Worm (Caenorhabditis elegans): ENCODE measurements around the gene cpar-1.

cpar-1 gene

DNA sequence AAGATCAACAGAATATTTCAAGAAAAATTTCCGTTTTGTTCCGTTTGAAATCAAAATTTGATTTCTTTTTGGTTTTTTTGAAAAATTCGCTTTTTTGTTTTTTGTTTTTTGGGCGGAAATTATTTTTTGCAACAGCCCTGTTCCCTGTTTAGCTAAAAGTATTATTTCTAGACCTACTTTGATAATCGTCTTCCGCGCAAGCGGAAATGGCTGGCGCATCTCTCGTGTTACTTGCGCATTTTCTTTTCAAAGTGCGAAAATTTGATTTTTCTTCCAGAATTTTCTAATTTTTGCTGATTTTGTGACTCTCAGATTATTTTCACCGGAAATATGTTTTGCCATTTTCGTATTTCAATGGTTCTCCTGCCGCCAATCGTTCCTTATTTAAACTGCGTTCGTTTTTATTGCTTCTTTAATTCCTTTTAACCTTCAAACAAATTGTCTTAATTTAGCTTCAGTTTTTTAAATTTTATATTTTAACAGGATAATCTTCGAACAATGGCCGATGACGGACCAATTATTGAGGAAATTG lies at the start of gene cpar-1:
TSS of gene cpar-1 (plus strand) at position 482 of the 532 bp plus-strand sequence.
- TF ChIP-seq ces-1 (GFP tag; optimal IDR thresholded peaks at IDR 0.05) (no peak), fos-1 (tag; optimal IDR thresholded peaks at IDR 0.05) (no peak), D1046.2 (GFP tag; IDR thresholded peaks at IDR 0.05) (no peak), mxl-3 (GFP tag; optimal IDR thresholded peaks at IDR 0.05) (no peak), pqm-1 (tag; optimal IDR thresholded peaks at IDR 0.05) (no peak), nhr-25 (tag; optimal IDR thresholded peaks at IDR 0.05; ENCODE audit: borderline replicate concordance, insufficient read depth) (no peak), F49E8.2 (tag; optimal IDR thresholded peaks at IDR 0.05; ENCODE audit: borderline replicate concordance) (peak; percentile 55), unc-39 (tag; optimal IDR thresholded peaks at IDR 0.05) (no peak), unc-130 (GFP tag; optimal IDR thresholded peaks at IDR 0.05) (peak; percentile 9)

DNA sequence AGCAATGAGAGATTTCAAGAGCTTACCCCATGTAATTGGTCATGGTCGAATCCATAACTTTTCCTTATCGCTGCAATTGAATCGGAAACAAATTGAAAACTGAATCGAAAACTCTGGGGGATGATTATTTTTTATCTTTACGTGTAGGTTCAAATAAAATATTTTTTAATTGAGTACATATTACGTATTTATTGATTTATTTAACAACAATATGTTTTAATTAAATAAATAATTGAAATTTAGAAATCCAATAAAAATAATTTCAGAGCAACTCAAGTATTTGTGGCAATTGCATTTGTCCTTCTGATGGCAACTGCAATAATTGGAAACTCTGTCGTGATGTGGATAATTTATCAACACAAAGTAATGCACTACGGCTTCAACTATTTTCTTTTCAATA lies 48.3 kb upstream of the cpar-1 start, which contains the start of gene C38C10.3:
TSS of gene C38C10.3 (minus strand) at position 101 of the 400 bp plus-strand sequence.
- TF ChIP-seq nhr-25 (tag; optimal IDR thresholded peaks at IDR 0.05; ENCODE audit: borderline replicate concordance, insufficient read depth), result no peak
- TF ChIP-seq pqm-1 (tag; optimal IDR thresholded peaks at IDR 0.05), result no peak
- no peak for TF ChIP-seq lin-38 (GFP tag; IDR thresholded peaks at IDR 0.05)
- TF ChIP-seq zip-11 (GFP tag; IDR thresholded peaks at IDR 0.05), result no peak
- TF ChIP-seq mdt-29 (GFP tag; IDR thresholded peaks at IDR 0.05), result no peak
- no peak for TF ChIP-seq ceh-20 (GFP tag; IDR thresholded peaks at IDR 0.05)
- no peak for TF ChIP-seq daf-16 (GFP tag; optimal IDR thresholded peaks at IDR 0.05)
- TF ChIP-seq daf-16 (tag; optimal IDR thresholded peaks at IDR 0.05), result no peak
- no peak for TF ChIP-seq ceh-44 (GFP tag; IDR thresholded peaks at IDR 0.05)
- no peak for TF ChIP-seq skn-1 (tag; optimal IDR thresholded peaks at IDR 0.05)
- TF ChIP-seq F37D6.2 (tag; optimal IDR thresholded peaks at IDR 0.05), result no peak
- TF ChIP-seq lsy-2 (tag; optimal IDR thresholded peaks at IDR 0.05), result no peak
- no peak for TF ChIP-seq nhr-76 (tag; optimal IDR thresholded peaks at IDR 0.05)
- TF ChIP-seq ztf-7 (tag; optimal IDR thresholded peaks at IDR 0.05), result no peak
- no peak for TF ChIP-seq daf-8 (GFP tag; IDR thresholded peaks at IDR 0.05)
- TF ChIP-seq cey-2 (tag; optimal IDR thresholded peaks at IDR 0.05; ENCODE audit: borderline replicate concordance, insufficient read depth), result no peak
- no peak for TF ChIP-seq tag-97 (GFP tag; IDR thresholded peaks at IDR 0.05)
- no peak for TF ChIP-seq ceh-28 (tag; optimal IDR thresholded peaks at IDR 0.05)
- no peak for TF ChIP-seq D1046.2 (GFP tag; IDR thresholded peaks at IDR 0.05)
- no peak for TF ChIP-seq ceh-32 (tag; optimal IDR thresholded peaks at IDR 0.05; ENCODE audit: poor library complexity)

DNA sequence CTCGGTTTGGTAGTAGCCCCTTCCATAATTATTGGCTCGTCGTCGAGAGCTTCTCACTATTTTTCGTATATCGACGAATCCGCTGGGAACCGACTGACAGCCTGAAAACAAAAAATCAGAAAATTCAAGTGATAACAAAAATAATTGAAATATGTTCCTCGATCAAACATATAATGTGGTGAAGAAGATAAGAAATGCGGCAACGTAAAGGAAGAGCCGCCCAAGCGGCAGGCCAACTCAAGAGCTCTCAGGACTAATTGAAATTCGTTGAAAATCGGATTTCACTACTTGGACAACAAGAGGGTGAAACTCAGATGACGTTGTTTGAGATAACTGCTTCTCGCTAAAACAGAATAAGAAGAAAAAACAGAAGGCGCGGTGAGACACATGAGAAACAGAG lies 43.9 kb upstream of the cpar-1 start, which contains the start of gene slc-17.2:
TSS of gene slc-17.2 (minus strand) at position 101 of the 400 bp plus-strand sequence.
- TF ChIP-seq Y75B8A.6 (GFP tag; IDR thresholded peaks at IDR 0.05), result no peak
- no peak for TF ChIP-seq dve-1 (tag; optimal IDR thresholded peaks at IDR 0.05; ENCODE audit: insufficient read depth)
- no peak for TF ChIP-seq ZK546.5 (tag; optimal IDR thresholded peaks at IDR 0.05)
- no peak for TF ChIP-seq fkh-10 (GFP tag; optimal IDR thresholded peaks at IDR 0.05)
- no peak for TF ChIP-seq unc-130 (GFP tag; optimal IDR thresholded peaks at IDR 0.05)
- TF ChIP-seq dmd-6 (GFP tag; IDR thresholded peaks at IDR 0.05), result no peak
- TF ChIP-seq nhr-42 (GFP tag; IDR thresholded peaks at IDR 0.05), result no peak

DNA sequence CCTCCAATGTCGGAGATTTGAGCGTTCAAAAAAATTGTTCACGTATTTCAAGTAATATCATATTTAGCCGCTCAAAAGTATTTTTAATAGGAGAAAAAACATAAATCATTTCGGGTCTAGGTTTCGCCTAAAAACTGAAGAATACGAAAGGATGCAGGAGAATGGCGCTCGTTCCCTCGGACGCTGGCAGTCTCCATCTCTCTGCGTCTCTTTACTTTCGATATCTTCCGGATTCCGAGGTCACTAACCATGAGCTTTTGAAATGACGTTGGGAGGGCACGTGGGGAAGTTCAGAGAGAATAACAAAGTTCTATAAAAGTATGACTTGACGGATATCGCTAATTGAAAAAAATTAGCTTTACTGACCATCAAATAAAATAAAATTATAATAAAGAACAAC lies 42.9 kb upstream of the cpar-1 start:
- no peak for TF ChIP-seq T20F7.1 (GFP tag; optimal IDR thresholded peaks at IDR 0.05)
- no peak for TF ChIP-seq nhr-11 (tag; optimal IDR thresholded peaks at IDR 0.05)
- TF ChIP-seq ceh-44 (GFP tag; IDR thresholded peaks at IDR 0.05), result no peak
- TF ChIP-seq ztf-7 (tag; optimal IDR thresholded peaks at IDR 0.05), result no peak
- no peak for TF ChIP-seq zfp-2 (tag; optimal IDR thresholded peaks at IDR 0.05)
- peak; percentile 4 for TF ChIP-seq mxl-3 (GFP tag; optimal IDR thresholded peaks at IDR 0.05)
- TF ChIP-seq vab-7 (GFP tag; IDR thresholded peaks at IDR 0.05), result no peak
- no peak for TF ChIP-seq tag-97 (GFP tag; IDR thresholded peaks at IDR 0.05)
- TF ChIP-seq F10B5.3 (tag; optimal IDR thresholded peaks at IDR 0.05), result no peak
- no peak for TF ChIP-seq snpc-1.2 (GFP tag; IDR thresholded peaks at IDR 0.05)
- TF ChIP-seq pha-4 (GFP tag; IDR thresholded peaks at IDR 0.05), result no peak
- TF ChIP-seq pha-4 (tag; optimal IDR thresholded peaks at IDR 0.05), result no peak
- no peak for TF ChIP-seq nhr-237 (tag; optimal IDR thresholded peaks at IDR 0.05)
- no peak for TF ChIP-seq spr-3 (GFP tag; optimal IDR thresholded peaks at IDR 0.05)
- no peak for TF ChIP-seq egl-43 (GFP tag; IDR thresholded peaks at IDR 0.05)
- no peak for TF ChIP-seq nhr-76 (tag; optimal IDR thresholded peaks at IDR 0.05)
- no peak for TF ChIP-seq nhr-111 (GFP tag; optimal IDR thresholded peaks at IDR 0.05)
- TF ChIP-seq sdz-12 (GFP tag; optimal IDR thresholded peaks at IDR 0.05), result no peak
- no peak for TF ChIP-seq tra-1 (GFP tag; IDR thresholded peaks at IDR 0.05)
- no peak for TF ChIP-seq attf-4 (tag; optimal IDR thresholded peaks at IDR 0.05)

Measured in whole organism, L4 larva.